Worm (Caenorhabditis elegans) whole organism, L1 larva: ENCODE results near the gene F20D6.10.

ENCODE experiments used
- aha-1 ChIP-seq: fragments of 150-350 bp; optimal IDR thresholded peaks from 2 replicates; lab custom pipeline; 2014; ENCODE audit warnings: missing biosample characterization, missing genetic modification characterization
- blmp-1 ChIP-seq: fragments of 150-350 bp; optimal IDR thresholded peaks from 2 replicates; lab custom pipeline; 2014; ENCODE audit warnings: missing biosample characterization, missing genetic modification characterization
- ceh-63 ChIP-seq: fragments of 200-800 bp; sonication (Bioruptor generic); optimal IDR thresholded peaks from 2 replicates; lab custom pipeline; 2018; ENCODE audit warnings: mild to moderate bottlenecking, missing genetic modification characterization, missing compliant biosample characterization
- ceh-82 ChIP-seq, 3 experiments: fragments of 150-350 bp in 1 of 3; sonication (generic microtip) in 2 of 3; optimal IDR thresholded peaks; 2 replicates each; lab custom pipeline; 2014 to 2017; ENCODE audit warnings: missing biosample characterization in 3 of 3, missing genetic modification characterization in 3 of 3
- hlh-4 ChIP-seq: sonication (generic microtip); optimal IDR thresholded peaks from 2 replicates; lab custom pipeline; 2016; ENCODE audit warnings: mild to moderate bottlenecking, missing genetic modification characterization, missing compliant biosample characterization
- lin-13 ChIP-seq: fragments of 150-350 bp; optimal IDR thresholded peaks from 2 replicates; lab custom pipeline; 2014; ENCODE audit warnings: missing biosample characterization, missing genetic modification reagents, missing genetic modification characterization
- mdl-1 ChIP-seq, 2 experiments: fragments of 150-350 bp; optimal IDR thresholded peaks; 2 replicates each; lab custom pipeline; 2014 to 2017; ENCODE audit warnings: missing biosample characterization in 2 of 2, missing genetic modification characterization in 2 of 2, inconsistent platforms in 1 of 2
- nhr-11 ChIP-seq: fragments of 150-350 bp; optimal IDR thresholded peaks from 2 replicates; lab custom pipeline; 2014; ENCODE audit warnings: missing biosample characterization, missing genetic modification characterization
- nhr-71 ChIP-seq: sonication (generic microtip); optimal IDR thresholded peaks from 2 replicates; lab custom pipeline; 2016; ENCODE audit warnings: mild to moderate bottlenecking, missing genetic modification characterization, moderate library complexity, missing compliant biosample characterization
- pag-3 ChIP-seq: sonication (generic microtip); optimal IDR thresholded peaks from 2 replicates; lab custom pipeline; 2017; ENCODE audit warnings: missing genetic modification characterization, mild to moderate bottlenecking, missing compliant biosample characterization, antibody characterized with exemption, borderline replicate concordance; ENCODE audit not compliant: insufficient read depth
- pax-3 ChIP-seq: fragments of 200-800 bp; sonication (Bioruptor generic); optimal IDR thresholded peaks from 2 replicates; lab custom pipeline; 2018; ENCODE audit warnings: mild to moderate bottlenecking, missing genetic modification characterization, moderate library complexity, missing compliant biosample characterization
- skn-1 ChIP-seq: fragments of 150-350 bp; optimal IDR thresholded peaks from 2 replicates; lab custom pipeline; 2014; ENCODE audit warnings: missing biosample characterization, missing genetic modification characterization
- tbx-2 ChIP-seq: sonication (generic microtip); optimal IDR thresholded peaks from 2 replicates; lab custom pipeline; 2016; ENCODE audit warnings: missing genetic modification characterization, missing compliant biosample characterization
- zag-1 ChIP-seq: fragments of 150-350 bp; optimal IDR thresholded peaks from 2 replicates; lab custom pipeline; 2014; ENCODE audit warnings: missing biosample characterization, missing genetic modification characterization

ce11 chrV:8217118-8217517 is 21.4 kb upstream of the F20D6.10 start:
- TF ChIP-seq lin-13 (GFP tag; lab: Kevin White, UChicago) (no peak), blmp-1 (tag; lab: Kevin White, UChicago) (no peak), pax-3 (no peak), tbx-2 (tag; lab: Kevin White, UChicago) (no peak), pag-3 (no peak), nhr-11 (no peak), aha-1 (tag; lab: Kevin White, UChicago) (no peak), ceh-82 (tag; optimal IDR thresholded peaks at IDR 0.05; lab: Kevin White, UChicago) (no peak), ceh-63 (GFP tag; lab: Kevin White, UChicago) (no peak), zag-1 (no peak), skn-1 (tag; lab: Kevin White, UChicago) (no peak), nhr-71 (tag; lab: Kevin White, UChicago) (no peak), hlh-4 (tag; lab: Kevin White, UChicago) (no peak), mdl-1 (tag; optimal IDR thresholded peaks at IDR 0.05; lab: Kevin White, UChicago) (no peak)
